Fruit fly (Drosophila melanogaster): Measurements from ENCODE around the gene CG14864.

The CG14864 gene

DNA sequence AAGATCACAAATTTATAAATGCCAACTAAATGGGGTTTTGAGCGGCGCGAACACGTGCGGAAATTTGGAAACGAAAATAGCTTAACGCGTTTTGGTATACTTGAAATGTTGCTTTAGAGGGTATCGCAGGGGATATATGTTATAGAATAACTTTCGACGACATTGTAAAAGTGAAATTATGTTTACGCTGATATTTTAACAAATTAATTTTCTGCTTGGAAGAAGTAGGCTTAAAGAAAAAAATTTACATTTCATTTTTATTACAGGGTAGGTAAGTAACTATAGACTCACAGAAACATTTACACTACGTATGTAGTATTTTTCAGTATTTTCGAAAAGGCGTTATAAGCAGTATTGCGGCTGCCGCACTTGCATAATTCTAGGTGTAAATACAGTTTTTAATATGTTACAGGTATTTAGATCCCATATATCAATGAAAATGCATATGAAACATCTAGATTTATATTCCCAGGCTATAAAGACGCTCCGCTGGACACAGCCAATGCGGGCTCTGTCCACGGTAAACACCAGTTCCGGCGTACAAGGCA, 38.9 kb downstream of the CG14864 start, which contains the start of the genes Art3 and mRpS10 (continued):
- peak; percentile 100 for TF ChIP-seq Awh (GFP tag; IDR thresholded peaks at IDR 0.05)
- TF ChIP-seq aop (GFP tag; IDR thresholded peaks at IDR 0.05), result peak; percentile 98
- peak; percentile 100 for TF ChIP-seq eyg (GFP tag; optimal IDR thresholded peaks at IDR 0.05)
- TF ChIP-seq slbo (GFP tag; IDR thresholded peaks at IDR 0.05), result peak; percentile 100
- peak; percentile 100 for TF ChIP-seq Dip3 (GFP tag; optimal IDR thresholded peaks at IDR 0.05)
- TF ChIP-seq CG17802 (tag; optimal IDR thresholded peaks at IDR 0.05), result peak; percentile 96
- TF ChIP-seq CG9609 (GFP tag; optimal IDR thresholded peaks at IDR 0.05), result peak; percentile 100
- peak; percentile 96 for TF ChIP-seq Nf-YC (tag; optimal IDR thresholded peaks at IDR 0.05)
- TF ChIP-seq CG6654 (GFP tag; optimal IDR thresholded peaks at IDR 0.05), result peak; percentile 96
- TF ChIP-seq Side (GFP tag; optimal IDR thresholded peaks at IDR 0.05), result peak; percentile 100
- peak; percentile 98 for TF ChIP-seq tup (GFP tag; optimal IDR thresholded peaks at IDR 0.05)
- TF ChIP-seq trh (GFP tag; optimal IDR thresholded peaks at IDR 0.05), result peak; percentile 100
- TF ChIP-seq mam (GFP tag; optimal IDR thresholded peaks at IDR 0.05), result peak; percentile 100
- TF ChIP-seq tx (GFP tag; optimal IDR thresholded peaks at IDR 0.05), result peak; percentile 100
- peak; percentile 100 for TF ChIP-seq Ada2b (GFP tag; IDR thresholded peaks at IDR 0.05)
- TF ChIP-seq Nf-YB (GFP tag; optimal IDR thresholded peaks at IDR 0.05), result peak; percentile 94
- peak; percentile 100 for TF ChIP-seq Nf-YA (GFP tag; IDR thresholded peaks at IDR 0.05)
- TF ChIP-seq ase (GFP tag; IDR thresholded peaks at IDR 0.05), result peak; percentile 100
- TF ChIP-seq CG15514 (GFP tag; optimal IDR thresholded peaks at IDR 0.05), result peak; percentile 96
- peak; percentile 100 for TF ChIP-seq CG11398 (GFP tag; optimal IDR thresholded peaks at IDR 0.05)
- peak; percentile 96 for TF ChIP-seq CG4360 (GFP tag; IDR thresholded peaks at IDR 0.05)
- peak; percentile 100 for TF ChIP-seq CG14050 (GFP tag; IDR thresholded peaks at IDR 0.05)
- no peak for TF ChIP-seq Bgb (GFP tag; IDR thresholded peaks at IDR 0.05; ENCODE audit: partially characterized antibody)
- TF ChIP-seq az2 (GFP tag; optimal IDR thresholded peaks at IDR 0.05), result peak; percentile 100
- TF ChIP-seq run (tag; optimal IDR thresholded peaks at IDR 0.05), result peak; percentile 100
- peak; percentile 99 for TF ChIP-seq p53 (GFP tag; optimal IDR thresholded peaks at IDR 0.05)
- TF ChIP-seq Hmr (GFP tag; optimal IDR thresholded peaks at IDR 0.05), result peak; percentile 100
- peak; percentile 100 for TF ChIP-seq CG1233 (GFP tag; optimal IDR thresholded peaks at IDR 0.05)
- TF ChIP-seq CG13296 (GFP tag; optimal IDR thresholded peaks at IDR 0.05), result peak; percentile 100
- TF ChIP-seq Bteb2 (GFP tag; optimal IDR thresholded peaks at IDR 0.05), result peak; percentile 100
- peak; percentile 100 for TF ChIP-seq Spps (tag; optimal IDR thresholded peaks at IDR 0.05)
- peak; percentile 100 for TF ChIP-seq CG10267 (tag; optimal IDR thresholded peaks at IDR 0.05)
- peak; percentile 100 for TF ChIP-seq seq (GFP tag; IDR thresholded peaks at IDR 0.05)
- TF ChIP-seq esg (GFP tag; conservative IDR thresholded peaks at IDR 0.05), result peak; percentile 100
- peak; percentile 99 for TF ChIP-seq luna (GFP tag; optimal IDR thresholded peaks at IDR 0.05)

DNA sequence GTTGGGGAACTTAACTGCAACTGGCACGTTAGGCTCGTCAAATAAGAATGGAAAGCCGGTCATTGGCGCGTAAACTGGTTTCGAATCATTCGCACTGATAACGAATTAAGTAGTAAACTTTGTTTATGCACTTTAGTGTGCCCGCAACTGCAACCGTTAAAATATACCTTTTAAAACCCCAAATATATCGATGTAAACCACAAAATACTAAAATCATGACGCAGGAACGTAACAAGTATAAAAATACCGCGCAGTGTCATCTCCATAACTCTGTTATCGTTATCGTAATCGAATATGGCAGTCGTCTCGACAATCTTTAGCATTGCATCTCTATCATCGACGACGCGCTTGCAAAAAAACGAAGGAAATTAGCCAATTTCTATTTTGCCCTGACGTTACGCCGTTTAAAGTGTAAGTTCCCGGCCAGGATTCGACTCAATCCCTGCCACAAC, 43.0 kb downstream of the CG14864 start, which contains the start of the genes CG31344 and Caf1-55:
Gene CG31344, minus strand, starts transcription at position 51 of the 452 bp plus-strand sequence.
Gene Caf1-55, plus strand, starts transcription at position 298 of the 452 bp plus-strand sequence.
- peak; percentile 91 for TF ChIP-seq CG9797 (GFP tag; optimal IDR thresholded peaks at IDR 0.05)
- peak; percentile 47 for TF ChIP-seq nmo (GFP tag; optimal IDR thresholded peaks at IDR 0.05)
- peak; percentile 32 for TF ChIP-seq CG15601 (tag; optimal IDR thresholded peaks at IDR 0.05)
- TF ChIP-seq trem (tag; optimal IDR thresholded peaks at IDR 0.05), result peak; percentile 85
- TF ChIP-seq CG8478 (optimal IDR thresholded peaks at IDR 0.05), result no peak
- peak; percentile 16 for TF ChIP-seq Vsx1 (GFP tag; optimal IDR thresholded peaks at IDR 0.05)
- peak; percentile 38; the same call in 1 of the 2 replicates for TF ChIP-seq CG3847 (GFP tag; IDR thresholded peaks at IDR 0.05)
- peak; percentile 68; the same call in 2 of the 3 replicates for TF ChIP-seq Doc3 (GFP tag; IDR thresholded peaks at IDR 0.05; ENCODE audit: partially characterized antibody)
- peak; percentile 37 for TF ChIP-seq CG10267 (tag; optimal IDR thresholded peaks at IDR 0.05)
- TF ChIP-seq p53 (GFP tag; optimal IDR thresholded peaks at IDR 0.05), result no peak
- TF ChIP-seq Dp (GFP tag; optimal IDR thresholded peaks at IDR 0.05), result peak; percentile 77
- no peak for TF ChIP-seq tgo (GFP tag; IDR thresholded peaks at IDR 0.05)
- no peak for TF ChIP-seq cad (GFP tag; optimal IDR thresholded peaks at IDR 0.05)
- no peak for TF ChIP-seq Side (GFP tag; optimal IDR thresholded peaks at IDR 0.05)
- TF ChIP-seq CG1602 (GFP tag; optimal IDR thresholded peaks at IDR 0.05), result peak; percentile 0
- no peak for TF ChIP-seq D (optimal IDR thresholded peaks at IDR 0.05)
- no peak for TF ChIP-seq D (GFP tag; optimal IDR thresholded peaks at IDR 0.05)
- no peak for TF ChIP-seq otp (GFP tag; IDR thresholded peaks at IDR 0.05)
- TF ChIP-seq odd (GFP tag; optimal IDR thresholded peaks at IDR 0.05), result no peak
- TF ChIP-seq hb (GFP tag; IDR thresholded peaks at IDR 0.05; ENCODE audit: partially characterized antibody), result peak; percentile 61; the same call in 1 of the 3 replicates

Data from whole organism, embryonic.